Fruit fly (Drosophila melanogaster): ENCODE measurements around the gene GstD2.

GstD2 gene

DNA sequence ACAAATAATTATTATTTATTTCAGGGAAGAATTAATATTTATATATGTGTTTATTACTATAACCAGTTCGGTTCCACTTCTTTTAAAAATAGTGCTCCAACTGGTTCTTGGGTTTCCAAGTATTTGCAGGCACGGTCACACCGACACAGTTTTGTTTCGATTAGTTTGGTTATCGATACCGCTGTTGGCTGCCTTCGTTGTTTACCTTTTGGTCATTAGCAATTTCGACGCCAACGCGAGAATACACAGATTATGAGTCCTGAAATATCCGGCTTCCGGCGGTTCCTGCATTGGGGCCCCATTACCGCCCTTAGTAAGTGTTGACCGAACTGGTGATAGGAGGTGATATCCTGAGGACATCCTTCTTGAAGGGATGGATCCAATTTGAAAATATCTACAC lies 36.4 kb downstream of the GstD2 start, which contains the start of gene CG5196 (continued):
- no peak for TF ChIP-seq CG42726 (GFP tag; IDR thresholded peaks at IDR 0.05; ENCODE audit: partially characterized antibody)
- TF ChIP-seq CG2120 (GFP tag; optimal IDR thresholded peaks at IDR 0.05), result peak; percentile 23
- TF ChIP-seq CG7963 (GFP tag; IDR thresholded peaks at IDR 0.05; ENCODE audit: partially characterized antibody), result peak; percentile 55; the same call in 2 of the 3 replicates
- TF ChIP-seq nerfin-1 (tag; optimal IDR thresholded peaks at IDR 0.05), result peak; percentile 33
- TF ChIP-seq odd (GFP tag; optimal IDR thresholded peaks at IDR 0.05), result no peak
- TF ChIP-seq dmrt11E (tag; optimal IDR thresholded peaks at IDR 0.05), result no peak
- TF ChIP-seq CG13424 (tag; optimal IDR thresholded peaks at IDR 0.05), result peak; percentile 16
- peak; percentile 94 for TF ChIP-seq stwl (tag; optimal IDR thresholded peaks at IDR 0.05)
- no peak for TF ChIP-seq H2.0 (GFP tag; IDR thresholded peaks at IDR 0.05)
- TF ChIP-seq HLH3B (GFP tag; IDR thresholded peaks at IDR 0.05), result no peak
- TF ChIP-seq psq (GFP tag; optimal IDR thresholded peaks at IDR 0.05), result no peak
- TF ChIP-seq CG3726 (GFP tag; IDR thresholded peaks at IDR 0.05), result no peak; the same call in 2 of the 3 replicates
- no peak for TF ChIP-seq CG3407 (GFP tag; optimal IDR thresholded peaks at IDR 0.05)
- TF ChIP-seq Ssrp (tag; optimal IDR thresholded peaks at IDR 0.05), result no peak
- no peak for TF ChIP-seq Ptx1 (GFP tag; IDR thresholded peaks at IDR 0.05)
- no peak for TF ChIP-seq run (tag; optimal IDR thresholded peaks at IDR 0.05)
- TF ChIP-seq GATAe (GFP tag; conservative IDR thresholded peaks at IDR 0.05), result no peak
- TF ChIP-seq CG15601 (tag; optimal IDR thresholded peaks at IDR 0.05), result no peak
- TF ChIP-seq maf-S (GFP tag; optimal IDR thresholded peaks at IDR 0.05), result no peak
- no peak for TF ChIP-seq NFAT (GFP tag; IDR thresholded peaks at IDR 0.05)
- TF ChIP-seq tx (GFP tag; optimal IDR thresholded peaks at IDR 0.05), result no peak
- no peak for TF ChIP-seq fd64A (GFP tag; optimal IDR thresholded peaks at IDR 0.05)
- TF ChIP-seq sisA (GFP tag; IDR thresholded peaks at IDR 0.05), result no peak
- TF ChIP-seq grau (tag; optimal IDR thresholded peaks at IDR 0.05), result peak; percentile 31
- peak; percentile 73 for TF ChIP-seq BEAF-32 (GFP tag; optimal IDR thresholded peaks at IDR 0.05)
- TF ChIP-seq CG4360 (GFP tag; IDR thresholded peaks at IDR 0.05), result no peak
- no peak for TF ChIP-seq NC2α (GFP tag; optimal IDR thresholded peaks at IDR 0.05)
- no peak for TF ChIP-seq tin (GFP tag; optimal IDR thresholded peaks at IDR 0.05)
- TF ChIP-seq pros (GFP tag; optimal IDR thresholded peaks at IDR 0.05), result no peak
- no peak for TF ChIP-seq CG1024 (GFP tag; IDR thresholded peaks at IDR 0.05)
- no peak for TF ChIP-seq CG8089 (GFP tag; optimal IDR thresholded peaks at IDR 0.05)
- TF ChIP-seq tio (GFP tag; optimal IDR thresholded peaks at IDR 0.05), result no peak
- no peak for TF ChIP-seq Tbp (GFP tag; optimal IDR thresholded peaks at IDR 0.05)
- TF ChIP-seq esg (GFP tag; conservative IDR thresholded peaks at IDR 0.05), result no peak
- TF ChIP-seq Stat92E (GFP tag; optimal IDR thresholded peaks at IDR 0.05), result peak in 1 of 3 experiments; percentile 44
- TF ChIP-seq schlank (tag; optimal IDR thresholded peaks at IDR 0.05), result no peak
- no peak for TF ChIP-seq shn (GFP tag; optimal IDR thresholded peaks at IDR 0.05)
- TF ChIP-seq Myb (GFP tag; optimal IDR thresholded peaks at IDR 0.05), result peak; percentile 15
- TF ChIP-seq D19A (tag; optimal IDR thresholded peaks at IDR 0.05), result peak; percentile 1
- TF ChIP-seq ash1 (GFP tag; optimal IDR thresholded peaks at IDR 0.05), result no peak
- TF ChIP-seq Atf6 (GFP tag; IDR thresholded peaks at IDR 0.05), result no peak
- TF ChIP-seq chm (GFP tag; IDR thresholded peaks at IDR 0.05), result peak; percentile 43; the same call in 1 of the 2 replicates
- no peak for TF ChIP-seq Eip74EF (GFP tag; optimal IDR thresholded peaks at IDR 0.05)
- no peak for TF ChIP-seq CG6813 (GFP tag; optimal IDR thresholded peaks at IDR 0.05)
- TF ChIP-seq Max (GFP tag; optimal IDR thresholded peaks at IDR 0.05), result peak; percentile 4
- TF ChIP-seq CG8478 (optimal IDR thresholded peaks at IDR 0.05), result no peak
- TF ChIP-seq sqz (GFP tag; optimal IDR thresholded peaks at IDR 0.05), result no peak
- no peak for TF ChIP-seq CG3281 (GFP tag; optimal IDR thresholded peaks at IDR 0.05)
- no peak for TF ChIP-seq btn (GFP tag; optimal IDR thresholded peaks at IDR 0.05)
- TF ChIP-seq abd-A (tag; optimal IDR thresholded peaks at IDR 0.05), result no peak
- TF ChIP-seq dimm (GFP tag; IDR thresholded peaks at IDR 0.05), result no peak
- TF ChIP-seq CG15696 (tag; optimal IDR thresholded peaks at IDR 0.05), result no peak

Data from whole organism, embryonic.